Fruit fly (Drosophila melanogaster): ENCODE results near the gene Ge-1.

- TF ChIP-seq HLH54F (GFP tag; optimal IDR thresholded peaks at IDR 0.05) (no peak), Dfd (GFP tag; optimal IDR thresholded peaks at IDR 0.05) (no peak), Antp (GFP tag; optimal IDR thresholded peaks at IDR 0.05) (no peak), CG6854 (GFP tag; optimal IDR thresholded peaks at IDR 0.05) (no peak), CG31388 (GFP tag; optimal IDR thresholded peaks at IDR 0.05) (no peak), Dek (tag; optimal IDR thresholded peaks at IDR 0.05) (no peak), vnd (GFP tag; IDR thresholded peaks at IDR 0.05; ENCODE audit: partially characterized antibody) (no peak), CG11247 (GFP tag; IDR thresholded peaks at IDR 0.05) (no peak), Myb (GFP tag; optimal IDR thresholded peaks at IDR 0.05) (no peak)
These were observed 29.8 kb downstream of the Ge-1 start, which contains the start of gene CG14915 for dm6 chr2L:11070862-11071261.

Measured in whole organism, embryonic.